Worm (Caenorhabditis elegans) whole organism, late embryonic: ENCODE measurements around the gene K08F4.5.

Experiments used
- ceh-19 ChIP-seq: fragments of 200-800 bp; sonication (Bioruptor generic); optimal IDR thresholded peaks from 2 replicates; lab custom pipeline; 2018; ENCODE audit warnings: mild to moderate bottlenecking, missing genetic modification characterization, missing compliant biosample characterization
- dmd-4 ChIP-seq: sonication (generic microtip); optimal IDR thresholded peaks from 2 replicates; lab custom pipeline; 2016; ENCODE audit warnings: borderline replicate concordance, missing genetic modification characterization, missing compliant biosample characterization
- elt-2 ChIP-seq: sonication (generic microtip); optimal IDR thresholded peaks from 2 replicates; lab custom pipeline; 2016; ENCODE audit warnings: missing genetic modification reagents, missing genetic modification characterization, missing compliant biosample characterization
- hlh-6 ChIP-seq: sonication (generic microtip); optimal IDR thresholded peaks from 2 replicates; lab custom pipeline; 2016; ENCODE audit warnings: missing genotype, missing genetic modification characterization, missing compliant biosample characterization
- lin-11 ChIP-seq: fragments of 200-800 bp; sonication (Bioruptor generic); optimal IDR thresholded peaks from 2 replicates; lab custom pipeline; 2018; ENCODE audit warnings: mild to moderate bottlenecking, missing genetic modification characterization, missing compliant biosample characterization
- madf-2 ChIP-seq: sonication (generic microtip); optimal IDR thresholded peaks from 2 replicates; lab custom pipeline; 2017; ENCODE audit warnings: missing genetic modification characterization, missing compliant biosample characterization
- nhr-11 ChIP-seq: fragments of 150-350 bp; optimal IDR thresholded peaks from 2 replicates; lab custom pipeline; 2014; ENCODE audit warnings: missing biosample characterization, missing genetic modification characterization
- odd-2 ChIP-seq: sonication (generic microtip); optimal IDR thresholded peaks from 2 replicates; lab custom pipeline; 2017; ENCODE audit warnings: antibody characterized with exemption, mild to moderate bottlenecking, missing genetic modification characterization, missing compliant biosample characterization
- pha-4 ChIP-seq: fragments of 150-350 bp; optimal IDR thresholded peaks from 2 replicates; lab custom pipeline; 2018; ENCODE audit warnings: missing biosample characterization, missing genetic modification reagents, missing genetic modification characterization
- pqm-1 ChIP-seq: sonication (generic microtip); optimal IDR thresholded peaks from 2 replicates; lab custom pipeline; 2016; ENCODE audit warnings: missing genetic modification characterization, missing compliant biosample characterization
- rnt-1 ChIP-seq: sonication (generic microtip); optimal IDR thresholded peaks from 2 replicates; lab custom pipeline; 2016; ENCODE audit warnings: missing genetic modification characterization, missing compliant biosample characterization

DNA sequence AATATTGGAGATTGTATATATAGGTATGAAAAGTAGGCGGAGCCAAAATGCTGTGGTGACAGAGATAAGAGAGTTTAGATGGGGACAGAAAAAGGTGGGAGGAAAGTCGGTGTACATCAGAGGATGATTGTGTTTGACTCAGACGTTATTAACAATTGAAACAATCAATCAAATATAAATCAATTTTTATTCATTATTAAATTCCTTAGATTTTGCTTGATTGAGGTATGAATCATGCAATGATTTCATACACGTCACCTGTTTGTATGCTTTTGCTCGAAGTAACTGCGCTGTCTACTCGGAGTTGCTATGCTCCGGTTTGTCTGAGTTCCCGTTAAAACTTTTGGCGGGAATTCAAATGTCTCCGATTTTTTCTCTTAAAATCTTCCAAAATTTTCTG lies 20.6 kb downstream of the K08F4.5 start, which contains the start of gene C04G2.10:
- TF ChIP-seq pha-4 (no peak), nhr-11 (tag; lab: Kevin White, UChicago) (no peak), ceh-19 (no peak), lin-11 (tag; lab: Kevin White, UChicago) (no peak), hlh-6 (tag; lab: Kevin White, UChicago) (no peak), dmd-4 (tag; lab: Kevin White, UChicago) (no peak), elt-2 (tag; lab: Kevin White, UChicago) (no peak), pqm-1 (no peak), madf-2 (tag; lab: Kevin White, UChicago) (no peak), odd-2 (tag; lab: Kevin White, UChicago) (no peak), rnt-1 (tag; lab: Kevin White, UChicago) (no peak)
